Fruit fly (Drosophila melanogaster) S2 (cell line): ENCODE data around the gene Ork1.

Source experiments
- CG8478 ChIP-seq: fragments of >200 bp; optimal IDR thresholded peaks from 2 replicates; lab custom pipeline; 2018
- CTCF ChIP-seq, 2 experiments: fragments of >200 bp; optimal IDR thresholded peaks; 2 replicates each; lab custom pipeline; 2018

dm6 chrX:10841717-10842255, 49.3 kb downstream of the Ork1 start, which contains the start of gene CG15209:
- no peak for TF ChIP-seq CG8478
- no peak for TF ChIP-seq CTCF (optimal IDR thresholded peaks at IDR 0.05; lab: Kevin White, UChicago)
